Worm (Caenorhabditis elegans) whole organism, late embryonic: ENCODE data around the gene K04C2.8.

Experiments used
- ahr-1 ChIP-seq: sonication (generic microtip); optimal IDR thresholded peaks from 2 replicates; lab custom pipeline; 2016; ENCODE audit warnings: missing genetic modification characterization, missing compliant biosample characterization
- ama-1 ChIP-seq: fragments of 150-350 bp; optimal IDR thresholded peaks from 2 replicates; lab custom pipeline; 2014
- ceh-18 ChIP-seq: sonication (generic microtip); optimal IDR thresholded peaks from 2 replicates; lab custom pipeline; 2016; ENCODE audit warnings: missing genetic modification characterization, missing compliant biosample characterization
- ceh-48 ChIP-seq: sonication (generic microtip); optimal IDR thresholded peaks from 2 replicates; lab custom pipeline; 2016; ENCODE audit warnings: missing genetic modification characterization, inconsistent platforms, missing compliant biosample characterization
- elt-2 ChIP-seq: sonication (generic microtip); optimal IDR thresholded peaks from 2 replicates; lab custom pipeline; 2016; ENCODE audit warnings: missing genetic modification reagents, missing genetic modification characterization, missing compliant biosample characterization
- ets-4 ChIP-seq: sonication (generic microtip); optimal IDR thresholded peaks from 2 replicates; lab custom pipeline; 2016; ENCODE audit warnings: missing genetic modification characterization, missing compliant biosample characterization
- hlh-15 ChIP-seq: sonication (generic microtip); optimal IDR thresholded peaks from 2 replicates; lab custom pipeline; 2016; ENCODE audit warnings: missing genetic modification characterization, missing compliant biosample characterization
- nfya-1 ChIP-seq: sonication (generic microtip); optimal IDR thresholded peaks from 2 replicates; lab custom pipeline; 2017; ENCODE audit warnings: missing genetic modification characterization, mild to moderate bottlenecking, missing compliant biosample characterization, antibody characterized with exemption, moderate library complexity
- nhr-11 ChIP-seq: fragments of 150-350 bp; optimal IDR thresholded peaks from 2 replicates; lab custom pipeline; 2014; ENCODE audit warnings: missing biosample characterization, missing genetic modification characterization
- pha-4 ChIP-seq: fragments of 150-350 bp; optimal IDR thresholded peaks from 2 replicates; lab custom pipeline; 2018; ENCODE audit warnings: missing biosample characterization, missing genetic modification reagents, missing genetic modification characterization
- syd-9 ChIP-seq: sonication (generic microtip); optimal IDR thresholded peaks from 2 replicates; lab custom pipeline; 2016; ENCODE audit warnings: mild to moderate bottlenecking, missing genetic modification characterization, moderate library complexity, missing compliant biosample characterization
- unc-3 ChIP-seq, 2 experiments: fragments of 200-800 bp in 1 of 2; sonication (Bioruptor generic) in 1 of 2; sonication (generic microtip) in 1 of 2; conservative IDR thresholded peaks in 1 of 2; optimal IDR thresholded peaks in 1 of 2; 2 replicates each; pipeline versions ENCODE4 v1.3.6 to Lab custom; 2016 to 2022; ENCODE audit warnings: missing compliant biosample characterization in 2 of 2, missing genetic modification characterization in 2 of 2, missing genetic modification reagents in 1 of 2
- zip-5 ChIP-seq: sonication (generic microtip); optimal IDR thresholded peaks from 2 replicates; lab custom pipeline; 2016; ENCODE audit warnings: missing genetic modification characterization, missing compliant biosample characterization

DNA sequence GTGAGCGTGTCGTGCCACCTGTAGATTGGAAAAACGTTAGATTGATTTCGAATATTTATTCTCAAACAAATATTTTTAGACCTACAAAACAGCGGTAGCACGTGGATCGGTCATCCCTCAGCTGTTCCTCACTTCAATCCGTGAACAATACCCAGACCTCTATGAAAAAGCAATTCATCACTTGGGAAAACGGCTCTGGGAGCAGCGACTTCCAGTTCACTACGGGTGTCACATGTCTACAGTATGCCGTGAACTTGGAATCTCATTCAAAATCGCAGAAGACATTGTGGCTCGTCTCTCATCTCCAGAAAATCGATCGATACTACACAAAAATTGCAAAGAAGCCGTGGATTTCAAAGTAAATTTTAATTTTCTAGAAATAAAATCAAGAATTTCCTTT lies 34.4 kb downstream of the K04C2.8 start:
- TF ChIP-seq pha-4 (tag; lab: Kevin White, UChicago) (no peak), ceh-18 (tag; lab: Kevin White, UChicago) (no peak), unc-3 (GFP tag; conservative IDR thresholded peaks at IDR 0.05; lab: Robert Waterston, UW) (no peak), unc-3 (tag; optimal IDR thresholded peaks at IDR 0.05; lab: Kevin White, UChicago) (no peak), elt-2 (tag; lab: Kevin White, UChicago) (no peak), ets-4 (tag; lab: Kevin White, UChicago) (no peak), hlh-15 (no peak), ama-1 (lab: Kevin White, UChicago) (no peak), nfya-1 (tag; lab: Kevin White, UChicago) (no peak), nhr-11 (tag; lab: Kevin White, UChicago) (no peak), syd-9 (tag; lab: Kevin White, UChicago) (no peak), zip-5 (tag; lab: Kevin White, UChicago) (no peak), ahr-1 (tag; lab: Kevin White, UChicago) (no peak), ceh-48 (tag; lab: Kevin White, UChicago) (no peak)
